Worm (Caenorhabditis elegans): ENCODE results near the gene Y51H4A.1.
A peak's percentile ranks its signal among the peaks of the same experiment; 100 is the strongest.

Gene Y51H4A.1

ce11 chrIV:16483273-16484204 lies 6.4 kb upstream of the Y51H4A.1 start (continued):
- TF ChIP-seq unc-62 (GFP tag; optimal IDR thresholded peaks at IDR 0.05 in 1 of 2) (no peak), unc-62 (tag; optimal IDR thresholded peaks at IDR 0.05) (no peak), D1046.2 (GFP tag; IDR thresholded peaks at IDR 0.05) (no peak), mdl-1 (tag; optimal IDR thresholded peaks at IDR 0.05) (no peak), hlh-30 (tag; optimal IDR thresholded peaks at IDR 0.05; ENCODE audit: insufficient read depth) (no peak), zip-2 (tag; optimal IDR thresholded peaks at IDR 0.05) (no peak), dmd-9 (GFP tag; IDR thresholded peaks at IDR 0.05) (no peak), egl-43 (GFP tag; IDR thresholded peaks at IDR 0.05) (no peak), F26F4.8 (GFP tag; conservative IDR thresholded peaks at IDR 0.05) (no peak), spr-1 (tag; optimal IDR thresholded peaks at IDR 0.05) (no peak), unc-130 (GFP tag; optimal IDR thresholded peaks at IDR 0.05) (no peak), F44E2.7 (GFP tag; IDR thresholded peaks at IDR 0.05) (no peak), tag-97 (GFP tag; IDR thresholded peaks at IDR 0.05) (no peak), spr-3 (GFP tag; optimal IDR thresholded peaks at IDR 0.05) (no peak), ctbp-1 (GFP tag; IDR thresholded peaks at IDR 0.05) (0 out of 2 replicates have a peak, but pooled peaks have one; percentile 15), lir-3 (tag; optimal IDR thresholded peaks at IDR 0.05) (no peak), tra-1 (GFP tag; IDR thresholded peaks at IDR 0.05) (no peak), hif-1 (tag; optimal IDR thresholded peaks at IDR 0.05) (peak in 1 of 2 experiments; percentile 14), lin-39 (tag; optimal IDR thresholded peaks at IDR 0.05) (no peak), lin-13 (GFP tag; optimal IDR thresholded peaks at IDR 0.05) (no peak), mes-2 (tag; optimal IDR thresholded peaks at IDR 0.05; ENCODE audit: poor library complexity, severe bottlenecking) (peak; percentile 46), skn-1 (tag; optimal IDR thresholded peaks at IDR 0.05) (no peak), mxl-2 (GFP tag; conservative IDR thresholded peaks at IDR 0.05) (no peak), nhr-77 (tag; optimal IDR thresholded peaks at IDR 0.05) (no peak), vab-7 (GFP tag; IDR thresholded peaks at IDR 0.05) (no peak), ces-1 (GFP tag; optimal IDR thresholded peaks at IDR 0.05) (no peak), lin-1 (GFP tag; IDR thresholded peaks at IDR 0.05) (no peak)

DNA sequence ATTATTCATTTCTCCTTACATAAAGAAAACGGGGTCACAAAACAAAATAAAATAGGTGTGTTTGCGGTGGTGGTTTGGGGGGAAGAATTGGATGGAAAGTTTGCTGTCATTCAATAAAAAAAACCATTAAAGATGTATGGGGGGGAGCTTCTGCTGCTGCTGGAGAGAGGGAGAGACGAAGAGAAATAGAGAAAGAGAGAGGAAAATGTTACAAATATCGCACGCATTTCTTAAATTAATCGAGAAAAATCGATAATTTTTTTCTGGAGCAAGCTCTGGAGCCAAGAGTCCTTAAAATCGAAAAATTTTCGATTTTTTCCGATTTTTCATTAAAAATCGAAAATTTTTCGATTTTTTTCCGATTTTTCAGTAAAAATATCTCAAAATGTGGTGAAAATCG lies 5.7 kb upstream of the Y51H4A.1 start:
- TF ChIP-seq duxl-1 (tag; optimal IDR thresholded peaks at IDR 0.05; ENCODE audit: poor library complexity) (no peak), cey-2 (tag; optimal IDR thresholded peaks at IDR 0.05; ENCODE audit: borderline replicate concordance, insufficient read depth) (no peak), mxl-2 (GFP tag; conservative IDR thresholded peaks at IDR 0.05) (no peak), dve-1 (tag; optimal IDR thresholded peaks at IDR 0.05; ENCODE audit: insufficient read depth) (peak; percentile 22), Y105C5A.15 (GFP tag; IDR thresholded peaks at IDR 0.05) (peak; percentile 36; the same call in 1 of the 2 replicates), T26A8.4 (GFP tag; IDR thresholded peaks at IDR 0.05) (0 out of 2 replicates have a peak, but pooled peaks have one; percentile 11), mep-1 (tag; optimal IDR thresholded peaks at IDR 0.05) (peak; percentile 30), pha-4 (GFP tag; IDR thresholded peaks at IDR 0.05) (peak; percentile 52), pha-4 (tag; optimal IDR thresholded peaks at IDR 0.05) (no peak), saeg-2 (GFP tag; IDR thresholded peaks at IDR 0.05) (no peak), zfp-2 (tag; optimal IDR thresholded peaks at IDR 0.05) (no peak), ZK546.5 (tag; optimal IDR thresholded peaks at IDR 0.05) (peak in 1 of 2 experiments; percentile 28), snpc-1.2 (GFP tag; IDR thresholded peaks at IDR 0.05) (peak; percentile 16), zfp-3 (GFP tag; conservative IDR thresholded peaks at IDR 0.05) (0 out of 2 replicates have a peak, but pooled peaks have one; percentile 32), egl-43 (GFP tag; IDR thresholded peaks at IDR 0.05) (no peak), unc-62 (GFP tag; optimal IDR thresholded peaks at IDR 0.05 in 1 of 2) (peak in 1 of 2 experiments; percentile 20), unc-62 (tag; optimal IDR thresholded peaks at IDR 0.05) (no peak), hlh-11 (tag; optimal IDR thresholded peaks at IDR 0.05) (no peak), ceh-28 (tag; optimal IDR thresholded peaks at IDR 0.05) (peak; percentile 58), fkh-10 (GFP tag; optimal IDR thresholded peaks at IDR 0.05) (no peak), php-3 (GFP tag; IDR thresholded peaks at IDR 0.05) (peak; percentile 58; the same call in 1 of the 2 replicates), D1046.2 (GFP tag; IDR thresholded peaks at IDR 0.05) (no peak), nhr-111 (GFP tag; optimal IDR thresholded peaks at IDR 0.05) (no peak), set-16 (GFP tag; IDR thresholded peaks at IDR 0.05) (no peak), zip-2 (tag; optimal IDR thresholded peaks at IDR 0.05) (no peak), daf-16 (GFP tag; optimal IDR thresholded peaks at IDR 0.05) (no peak), daf-16 (tag; optimal IDR thresholded peaks at IDR 0.05) (peak; percentile 40)

All from whole organism, L4 larva.